Fruit fly (Drosophila melanogaster) whole organism, embryonic: ENCODE data around the gene CG3040.

Source experiments
- Abd-B ChIP-seq: fragments of 200-800 bp; sonication (Bioruptor generic); optimal IDR thresholded peaks from 2 replicates; lab custom pipeline; 2018; ENCODE audit warnings: missing biosample characterization, mild to moderate bottlenecking, missing genetic modification characterization, moderate library complexity
- CG11398 ChIP-seq: fragments of 200-800 bp; sonication (Bioruptor generic); optimal IDR thresholded peaks from 2 replicates; lab custom pipeline; 2016; ENCODE audit warnings: missing biosample characterization, missing genetic modification characterization
- CG11695 ChIP-seq: fragments of 200-800 bp; sonication (Bioruptor generic); IDR thresholded peaks from 3 replicates; pipeline ENCODE4 v1.3.6; 2022; ENCODE audit warnings: missing biosample characterization, missing genetic modification characterization
- CG12391 ChIP-seq: fragments of 200-800 bp; sonication (Bioruptor generic); optimal IDR thresholded peaks from 3 replicates; lab custom pipeline; 2018; ENCODE audit warnings: missing biosample characterization, mild to moderate bottlenecking, missing genetic modification characterization, moderate library complexity
- CG13894 ChIP-seq: fragments of 200-800 bp; sonication (Bioruptor generic); optimal IDR thresholded peaks from 3 replicates; lab custom pipeline; 2018; ENCODE audit warnings: missing biosample characterization, mild to moderate bottlenecking, missing genetic modification characterization, moderate library complexity
- CG14050 ChIP-seq: fragments of 200-800 bp; sonication (Bioruptor generic); IDR thresholded peaks from 3 replicates; pipeline ENCODE4 v1.3.6; 2022; ENCODE audit warnings: missing biosample characterization, missing genetic modification characterization
- CG14667 ChIP-seq: fragments of 200-800 bp; sonication (Bioruptor generic); IDR thresholded peaks from 2 replicates; pipeline ENCODE4 v1.3.6; 2022; ENCODE audit warnings: missing biosample characterization, missing genetic modification characterization
- CG2116 ChIP-seq: fragments of 200-800 bp; sonication (Bioruptor generic); optimal IDR thresholded peaks from 3 replicates; lab custom pipeline; 2018; ENCODE audit warnings: missing biosample characterization, mild to moderate bottlenecking, missing genetic modification characterization
- CG3065 ChIP-seq: fragments of 200-800 bp; sonication (Bioruptor generic); optimal IDR thresholded peaks from 2 replicates; lab custom pipeline; 2016; ENCODE audit warnings: missing biosample characterization, missing genetic modification characterization
- CG31388 ChIP-seq: fragments of 200-800 bp; sonication (Bioruptor generic); optimal IDR thresholded peaks from 2 replicates; lab custom pipeline; 2016; ENCODE audit warnings: missing biosample characterization, missing genetic modification characterization
- CG4730 ChIP-seq: fragments of 200-800 bp; sonication (Bioruptor generic); IDR thresholded peaks from 2 replicates; pipeline ENCODE4 v1.3.6; 2022; ENCODE audit warnings: missing biosample characterization, missing genetic modification characterization
- CG6765 ChIP-seq: fragments of 200-800 bp; sonication (Bioruptor generic); optimal IDR thresholded peaks from 3 replicates; lab custom pipeline; 2017; ENCODE audit warnings: missing biosample characterization, mild to moderate bottlenecking, missing genetic modification characterization
- CG6791 ChIP-seq: fragments of 200-800 bp; sonication (Bioruptor generic); IDR thresholded peaks from 3 replicates; pipeline ENCODE4 v1.3.6; 2022; ENCODE audit warnings: missing biosample characterization, missing genetic modification characterization; ENCODE audit not compliant: partially characterized antibody
- CG7271 ChIP-seq: fragments of 200-800 bp; sonication (Bioruptor generic); optimal IDR thresholded peaks from 2 replicates; lab custom pipeline; 2018; ENCODE audit warnings: missing biosample characterization, mild to moderate bottlenecking, missing genetic modification characterization, moderate library complexity
- CG7928 ChIP-seq: fragments of 200-800 bp; sonication (Bioruptor generic); optimal IDR thresholded peaks from 2 replicates; lab custom pipeline; 2017; ENCODE audit warnings: missing biosample characterization, mild to moderate bottlenecking, missing genetic modification characterization
- CG8359 ChIP-seq: fragments of 200-800 bp; sonication (Bioruptor generic); optimal IDR thresholded peaks from 2 replicates; lab custom pipeline; 2017; ENCODE audit warnings: missing biosample characterization, mild to moderate bottlenecking, missing genetic modification characterization, borderline replicate concordance
- CTCF ChIP-seq: fragments of 200-800 bp; sonication (Bioruptor generic); optimal IDR thresholded peaks from 2 replicates; lab custom pipeline; 2017; ENCODE audit warnings: missing biosample characterization, mild to moderate bottlenecking, missing genetic modification characterization, moderate library complexity
- CrebB ChIP-seq: fragments of 200-800 bp; sonication (Bioruptor generic); optimal IDR thresholded peaks from 3 replicates; lab custom pipeline; 2018; ENCODE audit warnings: missing biosample characterization, mild to moderate bottlenecking, missing genetic modification characterization
- D19A ChIP-seq: fragments of 200-800 bp; optimal IDR thresholded peaks from 3 replicates; lab custom pipeline; 2019; ENCODE audit warnings: missing biosample characterization, mild to moderate bottlenecking, missing genetic modification characterization, moderate library complexity
- Dad ChIP-seq: fragments of 200-800 bp; sonication (Bioruptor generic); optimal IDR thresholded peaks from 3 replicates; lab custom pipeline; 2016; ENCODE audit warnings: missing biosample characterization, missing genetic modification characterization
- Dbx ChIP-seq: fragments of 200-800 bp; sonication (Bioruptor generic); IDR thresholded peaks from 3 replicates; pipeline ENCODE4 v1.3.6; 2022; ENCODE audit warnings: missing biosample characterization, missing genetic modification characterization
- Dp ChIP-seq: fragments of 200-800 bp; sonication (Bioruptor generic); optimal IDR thresholded peaks from 2 replicates; lab custom pipeline; 2018; ENCODE audit warnings: missing biosample characterization, mild to moderate bottlenecking, missing genetic modification characterization, moderate library complexity
- H15 ChIP-seq: fragments of 200-800 bp; sonication (Bioruptor generic); IDR thresholded peaks from 3 replicates; pipeline ENCODE4 v1.3.6; 2022; ENCODE audit warnings: missing biosample characterization, missing genetic modification characterization
- Mrtf ChIP-seq: fragments of 200-800 bp; sonication (Bioruptor generic); IDR thresholded peaks from 3 replicates; pipeline ENCODE4 v1.3.6; 2022; ENCODE audit warnings: missing biosample characterization, missing genetic modification characterization
- Nf-YA ChIP-seq: fragments of 200-800 bp; sonication (Bioruptor generic); IDR thresholded peaks from 2 replicates; pipeline ENCODE4 v1.3.6; 2022; ENCODE audit warnings: missing biosample characterization, missing genetic modification characterization
- Nf-YB ChIP-seq: fragments of 200-800 bp; sonication (Bioruptor generic); optimal IDR thresholded peaks from 3 replicates; lab custom pipeline; 2019; ENCODE audit warnings: missing biosample characterization, mild to moderate bottlenecking, missing genetic modification characterization, moderate library complexity
- PHDP ChIP-seq: fragments of 200-800 bp; sonication (Bioruptor generic); optimal IDR thresholded peaks from 3 replicates; lab custom pipeline; 2018; ENCODE audit warnings: missing biosample characterization, mild to moderate bottlenecking, missing genetic modification characterization, moderate library complexity
- Sin3A ChIP-seq: fragments of >200 bp; optimal IDR thresholded peaks from 2 replicates; lab custom pipeline; 2018
- Trl ChIP-seq, 3 experiments: fragments of >200 bp in 2 of 3; fragments of 200-800 bp in 1 of 3; sonication (Bioruptor generic) in 1 of 3; optimal IDR thresholded peaks; 2 replicates in 1 of 3; 3 replicates in 2 of 3; lab custom pipeline; 2016 to 2017; ENCODE audit warnings: missing biosample characterization in 1 of 3, missing genetic modification characterization in 1 of 3
- ash1 ChIP-seq: fragments of 200-800 bp; sonication (Bioruptor generic); optimal IDR thresholded peaks from 2 replicates; lab custom pipeline; 2018; ENCODE audit warnings: missing biosample characterization, mild to moderate bottlenecking, missing genetic modification characterization
- ato ChIP-seq: fragments of 200-800 bp; sonication (Bioruptor generic); IDR thresholded peaks from 2 replicates; pipeline ENCODE4 v1.3.6; 2022; ENCODE audit warnings: missing biosample characterization, missing genetic modification characterization; ENCODE audit not compliant: partially characterized antibody
- ci ChIP-seq: fragments of 200-800 bp; sonication (Bioruptor generic); IDR thresholded peaks from 3 replicates; pipeline ENCODE4 v1.3.6; 2022; ENCODE audit warnings: missing biosample characterization, missing genetic modification characterization
- danr ChIP-seq: fragments of 200-800 bp; sonication (Bioruptor generic); IDR thresholded peaks from 2 replicates; pipeline ENCODE4 v1.3.6; 2022; ENCODE audit warnings: missing biosample characterization, missing genetic modification characterization
- dm ChIP-seq: fragments of 200-800 bp; sonication (Bioruptor generic); optimal IDR thresholded peaks from 3 replicates; lab custom pipeline; 2016; ENCODE audit warnings: missing biosample characterization, missing genetic modification characterization
- dysf ChIP-seq: fragments of 200-800 bp; sonication (Bioruptor generic); IDR thresholded peaks from 3 replicates; pipeline ENCODE4 v1.3.6; 2022; ENCODE audit warnings: missing biosample characterization, missing genetic modification characterization
- fd64A ChIP-seq: fragments of 200-800 bp; sonication (Bioruptor generic); optimal IDR thresholded peaks from 3 replicates; lab custom pipeline; 2018; ENCODE audit warnings: missing biosample characterization, mild to moderate bottlenecking, missing genetic modification characterization
- h ChIP-seq: fragments of >200 bp; optimal IDR thresholded peaks from 2 replicates; lab custom pipeline; 2017
- hkb ChIP-seq, 2 experiments: fragments of 200-800 bp in 1 of 2; fragments of >200 bp in 1 of 2; sonication (Bioruptor generic) in 1 of 2; IDR thresholded peaks in 1 of 2; optimal IDR thresholded peaks in 1 of 2; 2 replicates each; pipeline versions ENCODE4 v1.3.6 to Lab custom; 2017 to 2022; ENCODE audit warnings: missing biosample characterization in 1 of 2, missing genetic modification characterization in 1 of 2
- lmd ChIP-seq: fragments of 200-800 bp; sonication (Bioruptor generic); IDR thresholded peaks from 2 replicates; pipeline ENCODE4 v1.3.6; 2022; ENCODE audit warnings: missing biosample characterization, missing genetic modification characterization
- lov ChIP-seq, 2 experiments: fragments of 200-800 bp in 1 of 2; fragments of >200 bp in 1 of 2; sonication (Bioruptor generic) in 1 of 2; IDR thresholded peaks in 1 of 2; optimal IDR thresholded peaks in 1 of 2; 2 replicates in 1 of 2; 3 replicates in 1 of 2; pipeline versions ENCODE4 v1.3.6 to Lab custom; 2017 to 2022; ENCODE audit warnings: missing biosample characterization in 1 of 2, missing genetic modification characterization in 1 of 2
- pros ChIP-seq: fragments of 200-800 bp; sonication (Bioruptor generic); optimal IDR thresholded peaks from 3 replicates; lab custom pipeline; 2019; ENCODE audit warnings: missing biosample characterization, mild to moderate bottlenecking, missing genetic modification characterization, moderate library complexity
- psq ChIP-seq: fragments of 200-800 bp; sonication (Bioruptor generic); optimal IDR thresholded peaks from 2 replicates; lab custom pipeline; 2017; ENCODE audit warnings: missing biosample characterization, missing genetic modification characterization
- repo ChIP-seq: fragments of 200-800 bp; sonication (Bioruptor generic); optimal IDR thresholded peaks from 2 replicates; lab custom pipeline; 2016; ENCODE audit warnings: missing biosample characterization, missing genetic modification characterization
- row ChIP-seq: fragments of 200-800 bp; sonication (Bioruptor generic); IDR thresholded peaks from 3 replicates; pipeline ENCODE4 v1.3.6; 2022; ENCODE audit warnings: missing biosample characterization, missing genetic modification characterization
- slou ChIP-seq: fragments of 200-800 bp; sonication (Bioruptor generic); optimal IDR thresholded peaks from 3 replicates; lab custom pipeline; 2016; ENCODE audit warnings: missing biosample characterization, missing genetic modification characterization
- sr ChIP-seq: fragments of 200-800 bp; sonication (Bioruptor generic); IDR thresholded peaks from 3 replicates; pipeline ENCODE4 v1.3.6; 2022; ENCODE audit warnings: missing biosample characterization, missing genetic modification characterization
- ssp ChIP-seq: fragments of 200-800 bp; sonication (Bioruptor generic); IDR thresholded peaks from 2 replicates; pipeline ENCODE4 v1.3.6; 2022; ENCODE audit warnings: missing biosample characterization, missing genetic modification characterization
- tup ChIP-seq: fragments of 200-800 bp; sonication (Bioruptor generic); optimal IDR thresholded peaks from 2 replicates; lab custom pipeline; 2016; ENCODE audit warnings: missing biosample characterization, mild to moderate bottlenecking, missing genetic modification characterization, moderate library complexity
- vnd ChIP-seq: fragments of 200-800 bp; sonication (Bioruptor generic); IDR thresholded peaks from 3 replicates; pipeline ENCODE4 v1.3.6; 2022; ENCODE audit warnings: missing biosample characterization, missing genetic modification characterization; ENCODE audit not compliant: partially characterized antibody

The CG3040 gene

dm6 chrX:6969364-6970137, 3.6 kb downstream of the CG3040 start, which contains the start of gene CG4586 (continued):
- TF ChIP-seq sr (GFP tag; lab: Robert Waterston, UW) (peak; percentile 89), CG11695 (GFP tag; lab: Robert Waterston, UW) (peak; percentile 97), psq (GFP tag; lab: Kevin White, UChicago) (peak; percentile 54), CG11398 (GFP tag; lab: Kevin White, UChicago) (peak; percentile 95), CG13894 (tag; lab: Kevin White, UChicago) (peak; percentile 95), PHDP (tag; lab: Kevin White, UChicago) (peak; percentile 98), fd64A (GFP tag; lab: Kevin White, UChicago) (peak; percentile 90), slou (GFP tag; lab: Kevin White, UChicago) (peak; percentile 75), ato (GFP tag; lab: Robert Waterston, UW) (no peak), ash1 (GFP tag; lab: Kevin White, UChicago) (peak; percentile 91), repo (peak; percentile 96), Dad (peak; percentile 91), CTCF (peak; percentile 59), hkb (optimal IDR thresholded peaks at IDR 0.05; lab: Kevin White, UChicago) (no peak), hkb (GFP tag; IDR thresholded peaks at IDR 0.05; lab: Robert Waterston, UW) (peak; percentile 99), Trl (optimal IDR thresholded peaks at IDR 0.05; lab: Kevin White, UChicago) (no peak), Trl (GFP tag; optimal IDR thresholded peaks at IDR 0.05; lab: Kevin White, UChicago) (peak; percentile 94), D19A (tag; lab: Kevin White, UChicago) (peak; percentile 90), dm (peak; percentile 89), row (GFP tag; lab: Robert Waterston, UW) (peak; percentile 91), ci (GFP tag; lab: Robert Waterston, UW) (peak; percentile 98), CrebB (tag; lab: Kevin White, UChicago) (peak; percentile 97), Dp (GFP tag; lab: Kevin White, UChicago) (peak; percentile 3), CG31388 (GFP tag; lab: Kevin White, UChicago) (peak; percentile 74), ssp (GFP tag; lab: Robert Waterston, UW) (peak; percentile 67), danr (GFP tag; lab: Robert Waterston, UW) (peak; percentile 79), CG7271 (tag; lab: Kevin White, UChicago) (peak; percentile 65), CG4730 (GFP tag; lab: Robert Waterston, UW) (peak; percentile 83), Sin3A (lab: Kevin White, UChicago) (no peak), Dbx (GFP tag; lab: Robert Waterston, UW) (peak; percentile 93), CG6791 (GFP tag; lab: Robert Waterston, UW) (no peak), Mrtf (GFP tag; lab: Robert Waterston, UW) (peak; percentile 90), pros (GFP tag; lab: Kevin White, UChicago) (peak; percentile 3), Abd-B (peak; percentile 70), CG12391 (peak; percentile 95), h (no peak), CG6765 (GFP tag; lab: Kevin White, UChicago) (peak; percentile 97), lmd (GFP tag; lab: Robert Waterston, UW) (peak; percentile 88), CG2116 (GFP tag; lab: Kevin White, UChicago) (peak; percentile 79), tup (GFP tag; lab: Kevin White, UChicago) (peak; percentile 94), dysf (GFP tag; lab: Robert Waterston, UW) (peak; percentile 94), CG7928 (GFP tag; lab: Kevin White, UChicago) (peak; percentile 80), Nf-YB (GFP tag; lab: Kevin White, UChicago) (peak; percentile 84), H15 (peak; percentile 85), CG8359 (peak; percentile 72), lov (optimal IDR thresholded peaks at IDR 0.05; lab: Kevin White, UChicago) (no peak), lov (GFP tag; IDR thresholded peaks at IDR 0.05; lab: Robert Waterston, UW) (peak; percentile 95), Nf-YA (peak; percentile 92), CG3065 (GFP tag; lab: Kevin White, UChicago) (peak; percentile 90), CG14667 (GFP tag; lab: Robert Waterston, UW) (peak; percentile 68), vnd (GFP tag; lab: Robert Waterston, UW) (no peak), CG14050 (GFP tag; lab: Robert Waterston, UW) (peak; percentile 94)
